Worm (Caenorhabditis elegans) whole organism, L1 larva: Measurements from ENCODE around the gene lrx-1.

ENCODE experiments used
- F16B12.6 ChIP-seq: fragments of 150-350 bp; optimal IDR thresholded peaks from 2 replicates; lab custom pipeline; 2014; ENCODE audit warnings: missing biosample characterization, missing genetic modification characterization
- Y116A8C.19 ChIP-seq: sonication (generic microtip); optimal IDR thresholded peaks from 2 replicates; lab custom pipeline; 2016; ENCODE audit warnings: missing compliant biosample characterization, missing genetic modification characterization, borderline replicate concordance
- ama-1 ChIP-seq: fragments of 150-350 bp; optimal IDR thresholded peaks from 2 replicates; lab custom pipeline; 2014
- ceh-63 ChIP-seq: fragments of 200-800 bp; sonication (Bioruptor generic); optimal IDR thresholded peaks from 2 replicates; lab custom pipeline; 2018; ENCODE audit warnings: mild to moderate bottlenecking, missing genetic modification characterization, missing compliant biosample characterization
- ceh-8 ChIP-seq: fragments of 200-800 bp; sonication (Bioruptor generic); optimal IDR thresholded peaks from 2 replicates; lab custom pipeline; 2018; ENCODE audit warnings: mild to moderate bottlenecking, missing genetic modification characterization, moderate library complexity, missing compliant biosample characterization
- ceh-88 ChIP-seq: fragments of 200-800 bp; sonication (Bioruptor generic); IDR thresholded peaks from 2 replicates; pipeline ENCODE4 v1.3.6; 2022; ENCODE audit warnings: missing genetic modification characterization, missing compliant biosample characterization
- ceh-90 ChIP-seq: sonication (generic microtip); optimal IDR thresholded peaks from 2 replicates; lab custom pipeline; 2016; ENCODE audit warnings: missing genetic modification characterization, missing compliant biosample characterization
- ces-1 ChIP-seq: fragments of 150-350 bp; optimal IDR thresholded peaks from 2 replicates; lab custom pipeline; 2014; ENCODE audit warnings: missing biosample characterization, missing genetic modification reagents, missing genetic modification characterization
- dsc-1 ChIP-seq: sonication (generic microtip); optimal IDR thresholded peaks from 2 replicates; lab custom pipeline; 2016; ENCODE audit warnings: mild to moderate bottlenecking, missing genetic modification characterization, missing compliant biosample characterization
- efl-1 ChIP-seq, 4 experiments: fragments of 150-350 bp; optimal IDR thresholded peaks in 3 of 4; peaks in 1 of 4; 1 replicate in 1 of 4; 2 replicates in 3 of 4; lab custom pipeline; 2014; ENCODE audit warnings: missing biosample characterization in 2 of 4, missing genetic modification characterization in 2 of 4, missing genetic modification reagents in 2 of 4
- ets-5 ChIP-seq: fragments of 200-800 bp; sonication (Bioruptor generic); IDR thresholded peaks from 2 replicates; pipeline ENCODE4 v1.3.6; 2022; ENCODE audit warnings: missing genetic modification characterization, missing compliant biosample characterization
- fkh-4 ChIP-seq: sonication (generic microtip); optimal IDR thresholded peaks from 2 replicates; lab custom pipeline; 2016; ENCODE audit warnings: missing compliant biosample characterization, missing genetic modification characterization, borderline replicate concordance
- grh-1 ChIP-seq: fragments of 200-800 bp; sonication (Bioruptor generic); IDR thresholded peaks from 2 replicates; pipeline ENCODE4 v1.3.6; 2022; ENCODE audit warnings: missing genetic modification reagents, missing genetic modification characterization, missing compliant biosample characterization
- isw-1 ChIP-seq: fragments of 200-800 bp; sonication (Bioruptor generic); IDR thresholded peaks from 2 replicates; pipeline ENCODE4 v1.3.6; 2022; ENCODE audit warnings: missing genetic modification characterization, missing compliant biosample characterization
- lin-13 ChIP-seq: fragments of 150-350 bp; optimal IDR thresholded peaks from 2 replicates; lab custom pipeline; 2014; ENCODE audit warnings: missing biosample characterization, missing genetic modification reagents, missing genetic modification characterization
- lin-14 ChIP-seq: fragments of 200-800 bp; sonication (Bioruptor generic); optimal IDR thresholded peaks from 2 replicates; lab custom pipeline; 2018; ENCODE audit warnings: mild to moderate bottlenecking, missing genetic modification characterization, moderate library complexity, missing compliant biosample characterization
- lin-39 ChIP-seq: fragments of 150-350 bp; optimal IDR thresholded peaks from 2 replicates; lab custom pipeline; 2014; ENCODE audit warnings: missing biosample characterization, missing genetic modification reagents, missing genetic modification characterization
- lsy-2 ChIP-seq, 2 experiments: fragments of 150-350 bp; optimal IDR thresholded peaks; 2 replicates each; lab custom pipeline; 2014; ENCODE audit warnings: missing biosample characterization in 2 of 2, missing genetic modification characterization in 2 of 2
- mdl-1 ChIP-seq, 2 experiments: fragments of 150-350 bp; optimal IDR thresholded peaks; 2 replicates each; lab custom pipeline; 2014 to 2017; ENCODE audit warnings: missing biosample characterization in 2 of 2, missing genetic modification characterization in 2 of 2, inconsistent platforms in 1 of 2
- mef-2 ChIP-seq: fragments of 150-350 bp; optimal IDR thresholded peaks from 2 replicates; lab custom pipeline; 2014; ENCODE audit warnings: missing biosample characterization, missing genetic modification characterization
- nhr-11 ChIP-seq: fragments of 150-350 bp; optimal IDR thresholded peaks from 2 replicates; lab custom pipeline; 2014; ENCODE audit warnings: missing biosample characterization, missing genetic modification characterization
- nhr-19 ChIP-seq: fragments of 200-800 bp; sonication (Bioruptor generic); conservative IDR thresholded peaks from 2 replicates; pipeline ENCODE4 v1.3.6; 2022; ENCODE audit warnings: missing genetic modification characterization, missing compliant biosample characterization
- nhr-20 ChIP-seq: sonication (generic microtip); optimal IDR thresholded peaks from 2 replicates; lab custom pipeline; 2016; ENCODE audit warnings: mild to moderate bottlenecking, missing genetic modification characterization, missing compliant biosample characterization
- nhr-28 ChIP-seq: fragments of 150-350 bp; optimal IDR thresholded peaks from 2 replicates; lab custom pipeline; 2014; ENCODE audit warnings: missing biosample characterization, missing genetic modification characterization
- nhr-71 ChIP-seq: sonication (generic microtip); optimal IDR thresholded peaks from 2 replicates; lab custom pipeline; 2016; ENCODE audit warnings: mild to moderate bottlenecking, missing genetic modification characterization, moderate library complexity, missing compliant biosample characterization
- nhr-76 ChIP-seq: sonication (generic microtip); optimal IDR thresholded peaks from 2 replicates; lab custom pipeline; 2017; ENCODE audit warnings: missing biosample characterization, missing genetic modification characterization
- nhr-84 ChIP-seq: sonication (generic microtip); optimal IDR thresholded peaks from 2 replicates; lab custom pipeline; 2017; ENCODE audit warnings: missing biosample characterization, missing genetic modification characterization
- nhr-85 ChIP-seq: sonication (generic microtip); peaks from one replicate; lab custom pipeline; 2016; ENCODE audit warnings: missing genetic modification characterization, inconsistent platforms, missing compliant biosample characterization
- nhr-90 ChIP-seq: sonication (generic microtip); optimal IDR thresholded peaks from 2 replicates; lab custom pipeline; 2016; ENCODE audit warnings: mild to moderate bottlenecking, missing genetic modification characterization, missing compliant biosample characterization; ENCODE audit not compliant: poor library complexity
- pag-3 ChIP-seq: sonication (generic microtip); optimal IDR thresholded peaks from 2 replicates; lab custom pipeline; 2017; ENCODE audit warnings: missing genetic modification characterization, mild to moderate bottlenecking, missing compliant biosample characterization, antibody characterized with exemption, borderline replicate concordance; ENCODE audit not compliant: insufficient read depth
- rnt-1 ChIP-seq: sonication (generic microtip); optimal IDR thresholded peaks from 2 replicates; lab custom pipeline; 2016; ENCODE audit warnings: mild to moderate bottlenecking, missing genetic modification characterization, moderate library complexity, missing compliant biosample characterization
- skn-1 ChIP-seq: fragments of 150-350 bp; optimal IDR thresholded peaks from 2 replicates; lab custom pipeline; 2014; ENCODE audit warnings: missing biosample characterization, missing genetic modification characterization
- snpc-4 ChIP-seq: fragments of 150-350 bp; optimal IDR thresholded peaks from 2 replicates; lab custom pipeline; 2014; ENCODE audit warnings: missing biosample characterization, missing genetic modification characterization
- snu-23 ChIP-seq: sonication (generic microtip); optimal IDR thresholded peaks from 2 replicates; lab custom pipeline; 2016; ENCODE audit warnings: missing genetic modification characterization, missing compliant biosample characterization
- sptf-1 ChIP-seq: fragments of 150-350 bp; optimal IDR thresholded peaks from 2 replicates; lab custom pipeline; 2014; ENCODE audit warnings: missing biosample characterization, missing genetic modification characterization
- swsn-7 ChIP-seq: sonication (generic microtip); optimal IDR thresholded peaks from 2 replicates; lab custom pipeline; 2016; ENCODE audit warnings: missing genetic modification characterization, missing compliant biosample characterization
- tlp-1 ChIP-seq: fragments of 150-350 bp; optimal IDR thresholded peaks from 2 replicates; lab custom pipeline; 2014; ENCODE audit warnings: missing biosample characterization, missing genetic modification characterization
- unc-130 ChIP-seq: fragments of 150-350 bp; optimal IDR thresholded peaks from 2 replicates; lab custom pipeline; 2017; ENCODE audit warnings: missing biosample characterization, missing genetic modification characterization, inconsistent platforms
- vab-15 ChIP-seq: sonication (generic microtip); optimal IDR thresholded peaks from 2 replicates; lab custom pipeline; 2017; ENCODE audit warnings: missing genotype, mild to moderate bottlenecking, missing genetic modification characterization, missing compliant biosample characterization
- zag-1 ChIP-seq: fragments of 150-350 bp; optimal IDR thresholded peaks from 2 replicates; lab custom pipeline; 2014; ENCODE audit warnings: missing biosample characterization, missing genetic modification characterization

The lrx-1 gene

ce11 chrV:12233425-12233824, 18.9 kb upstream of the lrx-1 start:
- TF ChIP-seq lin-39 (tag; lab: Kevin White, UChicago) (no peak), nhr-19 (peak; percentile 42), sptf-1 (tag; lab: Kevin White, UChicago) (no peak), snu-23 (peak; percentile 22), nhr-84 (no peak), pag-3 (tag; lab: Kevin White, UChicago) (peak; percentile 79), skn-1 (no peak), nhr-71 (tag; lab: Kevin White, UChicago) (peak; percentile 65), mdl-1 (tag; optimal IDR thresholded peaks at IDR 0.05; lab: Kevin White, UChicago) (no peak), lin-14 (GFP tag; lab: Kevin White, UChicago) (peak; percentile 80), unc-130 (tag; lab: Kevin White, UChicago) (peak; percentile 15), ceh-88 (GFP tag; lab: Robert Waterston, UW) (no peak), rnt-1 (tag; lab: Kevin White, UChicago) (peak; percentile 58), ces-1 (GFP tag; lab: Kevin White, UChicago) (no peak)

- TF ChIP-seq nhr-76 = no peak
- peak; percentile 8 for TF ChIP-seq nhr-20 (tag; lab: Kevin White, UChicago)
- TF ChIP-seq lin-14 (GFP tag; lab: Kevin White, UChicago) = peak; percentile 79
- TF ChIP-seq F16B12.6 (tag; lab: Kevin White, UChicago) = no peak
- peak; percentile 68 for TF ChIP-seq nhr-71 (tag; lab: Kevin White, UChicago)
- no peak for TF ChIP-seq mef-2
- no peak for TF ChIP-seq vab-15
- no peak for TF ChIP-seq zag-1 (tag; lab: Kevin White, UChicago)
- peak; percentile 61 for TF ChIP-seq rnt-1 (tag; lab: Kevin White, UChicago)
- TF ChIP-seq snu-23 = peak; percentile 19
- no peak for TF ChIP-seq ceh-90
- TF ChIP-seq tlp-1 (tag; lab: Kevin White, UChicago) = no peak
- TF ChIP-seq nhr-11 = no peak
- no peak for TF ChIP-seq snpc-4 (tag; lab: Kevin White, UChicago)
- TF ChIP-seq dsc-1 = peak; percentile 23
- peak; percentile 13 for TF ChIP-seq unc-130 (tag; lab: Kevin White, UChicago)
- no peak for TF ChIP-seq swsn-7
- TF ChIP-seq ets-5 = no peak
- TF ChIP-seq lin-13 (GFP tag; lab: Kevin White, UChicago) = no peak
- TF ChIP-seq Y116A8C.19 = no peak
- no peak for TF ChIP-seq ceh-63 (GFP tag; lab: Kevin White, UChicago)
- no peak for TF ChIP-seq nhr-85 (tag; lab: Kevin White, UChicago)
- TF ChIP-seq fkh-4 (tag; lab: Kevin White, UChicago) = no peak
- TF ChIP-seq nhr-90 = no peak
- TF ChIP-seq lsy-2 (tag; optimal IDR thresholded peaks at IDR 0.05; lab: Kevin White, UChicago) = peak in 1 of 2 experiments; percentile 27
- TF ChIP-seq nhr-19 = peak; percentile 26
- TF ChIP-seq isw-1 (GFP tag; lab: Robert Waterston, UW) = no peak
- TF ChIP-seq efl-1 (optimal IDR thresholded peaks at IDR 0.05; lab: Kevin White, UChicago) = no peak
- TF ChIP-seq efl-1 (GFP tag; optimal IDR thresholded peaks at IDR 0.05 in 1 of 2; lab: Kevin White, UChicago) = peak in 1 of 2 experiments; percentile 31
- no peak for TF ChIP-seq nhr-28 (tag; lab: Kevin White, UChicago)
- TF ChIP-seq ceh-8 = no peak
- TF ChIP-seq grh-1 = no peak
- TF ChIP-seq ama-1 (lab: Kevin White, UChicago) = no peak
- TF ChIP-seq sptf-1 (tag; lab: Kevin White, UChicago) = no peak
- TF ChIP-seq, all 84 proteins: peak for 10
Observed at ce11 chrV:12234293-12235004, 17.9 kb upstream of the lrx-1 start, which contains the start of gene myo-3. Gene myo-3 (minus strand): TSS chrV:12234343.
